Worm (Caenorhabditis elegans): ENCODE measurements around the gene slc-5A12.
A peak's percentile ranks its signal among the peaks of the same experiment; 100 is the strongest.

Gene slc-5A12

DNA sequence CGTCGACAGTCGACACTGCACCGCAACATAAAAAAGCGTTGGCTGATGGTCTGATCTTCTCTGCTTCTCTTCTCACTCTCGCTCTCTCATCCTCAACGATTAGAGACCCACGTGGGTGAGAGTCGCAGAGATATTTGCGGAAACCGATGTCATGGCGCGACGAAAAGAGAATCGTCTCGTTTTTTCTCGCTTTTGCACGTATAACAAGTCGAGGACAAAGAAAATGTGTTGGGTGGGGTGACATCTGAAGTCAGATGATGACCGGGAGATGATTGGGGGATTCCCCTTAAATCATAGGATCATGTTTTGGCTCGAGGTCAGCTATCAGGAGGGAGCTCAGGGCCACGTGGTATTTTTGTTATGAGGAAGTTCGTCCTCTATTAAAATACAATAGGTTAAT, 19.2 kb downstream of the slc-5A12 start:
- TF ChIP-seq lin-15B (tag; optimal IDR thresholded peaks at IDR 0.05) (peak; percentile 37), egl-5 (tag; optimal IDR thresholded peaks at IDR 0.05) (no peak), hmg-11 (tag; optimal IDR thresholded peaks at IDR 0.05) (no peak), sea-2 (GFP tag; optimal IDR thresholded peaks at IDR 0.05) (no peak), nhr-11 (tag; optimal IDR thresholded peaks at IDR 0.05) (no peak), nfya-1 (tag; optimal IDR thresholded peaks at IDR 0.05; ENCODE audit: insufficient read depth) (peak; percentile 78), jun-1 (tag; optimal IDR thresholded peaks at IDR 0.05) (peak; percentile 88), pqm-1 (tag; optimal IDR thresholded peaks at IDR 0.05) (peak; percentile 62), ceh-16 (tag; optimal IDR thresholded peaks at IDR 0.05) (no peak), ceh-9 (tag; optimal IDR thresholded peaks at IDR 0.05) (no peak), R02D3.7 (tag; optimal IDR thresholded peaks at IDR 0.05) (peak; percentile 27), unc-39 (tag; optimal IDR thresholded peaks at IDR 0.05) (no peak), egl-27 (tag; optimal IDR thresholded peaks at IDR 0.05) (peak; percentile 68), ama-1 (optimal IDR thresholded peaks at IDR 0.05) (no peak), snpc-4 (tag; optimal IDR thresholded peaks at IDR 0.05) (peak; percentile 39), fkh-2 (tag; optimal IDR thresholded peaks at IDR 0.05) (no peak), nhr-76 (tag; optimal IDR thresholded peaks at IDR 0.05) (no peak), lin-39 (tag; optimal IDR thresholded peaks at IDR 0.05) (no peak), skn-1 (tag; optimal IDR thresholded peaks at IDR 0.05) (no peak), eor-1 (tag; optimal IDR thresholded peaks at IDR 0.05) (no peak), nhr-237 (tag; optimal IDR thresholded peaks at IDR 0.05) (no peak), elt-3 (tag; optimal IDR thresholded peaks at IDR 0.05) (peak in 2 of 3 experiments; percentile 73 to 93), nhr-12 (tag; optimal IDR thresholded peaks at IDR 0.05) (no peak), lsy-12 (tag; optimal IDR thresholded peaks at IDR 0.05) (peak; percentile 81), nhr-67 (tag; optimal IDR thresholded peaks at IDR 0.05) (no peak), elt-2 (tag; optimal IDR thresholded peaks at IDR 0.05) (peak; percentile 89), ceh-82 (tag; optimal IDR thresholded peaks at IDR 0.05) (no peak), ceh-28 (tag; optimal IDR thresholded peaks at IDR 0.05) (peak; percentile 49), ztf-11 (tag; optimal IDR thresholded peaks at IDR 0.05) (no peak), pha-4 (tag; optimal IDR thresholded peaks at IDR 0.05) (peak; percentile 91), mdl-1 (tag; optimal IDR thresholded peaks at IDR 0.05) (peak; percentile 99), nhr-43 (tag; optimal IDR thresholded peaks at IDR 0.05; ENCODE audit: poor library complexity, severe bottlenecking) (peak; percentile 98), nhr-25 (tag; optimal IDR thresholded peaks at IDR 0.05) (peak; percentile 99), elt-1 (tag; optimal IDR thresholded peaks at IDR 0.05) (peak; percentile 60), unc-62 (GFP tag; optimal IDR thresholded peaks at IDR 0.05) (peak; percentile 81), tbx-2 (tag; optimal IDR thresholded peaks at IDR 0.05) (peak; percentile 57), ZK546.5 (tag; optimal IDR thresholded peaks at IDR 0.05) (no peak), ztf-4 (tag; optimal IDR thresholded peaks at IDR 0.05) (no peak), nhr-77 (tag; optimal IDR thresholded peaks at IDR 0.05) (no peak), nhr-28 (tag; optimal IDR thresholded peaks at IDR 0.05) (peak; percentile 57), nhr-23 (tag; optimal IDR thresholded peaks at IDR 0.05) (peak; percentile 93), daf-12 (tag; optimal IDR thresholded peaks at IDR 0.05) (no peak), aly-2 (tag; optimal IDR thresholded peaks at IDR 0.05) (no peak), fkh-10 (GFP tag; optimal IDR thresholded peaks at IDR 0.05) (no peak), zag-1 (tag; optimal IDR thresholded peaks at IDR 0.05) (no peak), fos-1 (tag; optimal IDR thresholded peaks at IDR 0.05) (peak; percentile 3), mml-1 (tag; optimal IDR thresholded peaks at IDR 0.05) (peak; percentile 40)

ce11 chrIV:11957074-11957473, 19.9 kb downstream of the slc-5A12 start:
- TF ChIP-seq pqm-1 (tag; optimal IDR thresholded peaks at IDR 0.05) (no peak), skn-1 (tag; optimal IDR thresholded peaks at IDR 0.05) (no peak), mml-1 (tag; optimal IDR thresholded peaks at IDR 0.05) (no peak), jun-1 (tag; optimal IDR thresholded peaks at IDR 0.05) (no peak), nhr-237 (tag; optimal IDR thresholded peaks at IDR 0.05) (no peak), elt-2 (tag; optimal IDR thresholded peaks at IDR 0.05) (no peak), lsy-12 (tag; optimal IDR thresholded peaks at IDR 0.05) (no peak), nhr-23 (tag; optimal IDR thresholded peaks at IDR 0.05) (no peak), ama-1 (optimal IDR thresholded peaks at IDR 0.05) (no peak), eor-1 (tag; optimal IDR thresholded peaks at IDR 0.05) (no peak), aly-2 (tag; optimal IDR thresholded peaks at IDR 0.05) (no peak), lin-39 (tag; optimal IDR thresholded peaks at IDR 0.05) (peak; percentile 19), pha-4 (tag; optimal IDR thresholded peaks at IDR 0.05) (peak; percentile 79), nfya-1 (tag; optimal IDR thresholded peaks at IDR 0.05; ENCODE audit: insufficient read depth) (peak; percentile 15), nhr-25 (tag; optimal IDR thresholded peaks at IDR 0.05) (no peak), nhr-28 (tag; optimal IDR thresholded peaks at IDR 0.05) (no peak), fkh-10 (GFP tag; optimal IDR thresholded peaks at IDR 0.05) (no peak), unc-62 (GFP tag; optimal IDR thresholded peaks at IDR 0.05) (no peak), ztf-4 (tag; optimal IDR thresholded peaks at IDR 0.05) (no peak)

Data from whole organism, L3 larva.